Fruit fly (Drosophila melanogaster) whole organism, prepupa: ENCODE results near the gene Ythdc1.

ENCODE experiments used
- CG10669 ChIP-seq: fragments of 200-800 bp; sonication (Bioruptor generic); optimal IDR thresholded peaks from 3 replicates; lab custom pipeline; 2018; ENCODE audit warnings: missing biosample characterization, mild to moderate bottlenecking, missing genetic modification characterization, moderate library complexity
- CG11294 ChIP-seq: fragments of 200-800 bp; sonication (Bioruptor generic); IDR thresholded peaks from 2 replicates; pipeline ENCODE4 v1.3.6; 2022; ENCODE audit warnings: missing biosample characterization, missing genetic modification characterization
- CG11762 ChIP-seq: fragments of 200-800 bp; sonication (Bioruptor generic); optimal IDR thresholded peaks from 3 replicates; lab custom pipeline; 2016; ENCODE audit warnings: missing biosample characterization, missing genetic modification characterization; ENCODE audit not compliant: insufficient read depth
- CG11902 ChIP-seq: fragments of 200-800 bp; sonication (Bioruptor generic); optimal IDR thresholded peaks from 3 replicates; lab custom pipeline; 2016; ENCODE audit warnings: missing biosample characterization, missing genetic modification characterization
- CG1621 ChIP-seq: fragments of 200-800 bp; sonication (Bioruptor generic); optimal IDR thresholded peaks from 3 replicates; lab custom pipeline; 2018; ENCODE audit warnings: missing biosample characterization, mild to moderate bottlenecking, missing genetic modification characterization
- CG16779 ChIP-seq: fragments of 200-800 bp; sonication (Bioruptor generic); optimal IDR thresholded peaks from 3 replicates; lab custom pipeline; 2017; ENCODE audit warnings: missing biosample characterization, mild to moderate bottlenecking, missing genetic modification characterization
- CG31627 ChIP-seq: fragments of 200-800 bp; sonication (Bioruptor generic); optimal IDR thresholded peaks from 3 replicates; lab custom pipeline; 2016; ENCODE audit warnings: missing biosample characterization, missing genetic modification characterization
- CG32006 ChIP-seq: fragments of 200-800 bp; sonication (Bioruptor generic); optimal IDR thresholded peaks from 3 replicates; lab custom pipeline; 2017; ENCODE audit warnings: missing biosample characterization, mild to moderate bottlenecking, missing genetic modification characterization
- CG34406 ChIP-seq: fragments of 200-800 bp; sonication (Bioruptor generic); optimal IDR thresholded peaks from 3 replicates; lab custom pipeline; 2016; ENCODE audit warnings: missing biosample characterization, missing genetic modification characterization
- CG3919 ChIP-seq: fragments of 200-800 bp; sonication (Bioruptor generic); optimal IDR thresholded peaks from 3 replicates; lab custom pipeline; 2016; ENCODE audit warnings: missing biosample characterization, missing genetic modification characterization
- CG4318 ChIP-seq: fragments of 200-800 bp; sonication (Bioruptor generic); optimal IDR thresholded peaks from 3 replicates; lab custom pipeline; 2017; ENCODE audit warnings: missing biosample characterization, mild to moderate bottlenecking, missing genetic modification characterization
- CG6276 ChIP-seq: fragments of 200-800 bp; sonication (Bioruptor generic); optimal IDR thresholded peaks from 2 replicates; lab custom pipeline; 2017; ENCODE audit warnings: missing biosample characterization, mild to moderate bottlenecking, missing genetic modification characterization
- CG6792 ChIP-seq: fragments of 200-800 bp; sonication (Bioruptor generic); optimal IDR thresholded peaks from 3 replicates; lab custom pipeline; 2016; ENCODE audit warnings: missing biosample characterization, missing genetic modification characterization
- CG6854 ChIP-seq: fragments of 200-800 bp; sonication (Bioruptor generic); optimal IDR thresholded peaks from 2 replicates; lab custom pipeline; 2017; ENCODE audit warnings: missing biosample characterization, mild to moderate bottlenecking, missing genetic modification characterization
- CG7368 ChIP-seq: fragments of 200-800 bp; sonication (Bioruptor generic); optimal IDR thresholded peaks from 3 replicates; lab custom pipeline; 2016; ENCODE audit warnings: missing biosample characterization, missing genetic modification characterization
- CG8319 ChIP-seq: fragments of 200-800 bp; sonication (Bioruptor generic); optimal IDR thresholded peaks from 3 replicates; lab custom pipeline; 2016; ENCODE audit warnings: missing biosample characterization, missing genetic modification characterization
- CG9139 ChIP-seq: fragments of 200-800 bp; sonication (Bioruptor generic); optimal IDR thresholded peaks from 3 replicates; lab custom pipeline; 2017; ENCODE audit warnings: missing biosample characterization, mild to moderate bottlenecking, missing genetic modification characterization
- Eip75B ChIP-seq: fragments of 200-800 bp; sonication (Bioruptor generic); optimal IDR thresholded peaks from 3 replicates; lab custom pipeline; 2016; ENCODE audit warnings: missing biosample characterization, missing genetic modification characterization
- Eip78C ChIP-seq: fragments of 200-800 bp; sonication (Bioruptor generic); peaks from one replicate; lab custom pipeline; 2016; ENCODE audit warnings: missing biosample characterization, missing genetic modification characterization
- Eip93F ChIP-seq: fragments of 200-800 bp; sonication (Bioruptor generic); optimal IDR thresholded peaks from 2 replicates; lab custom pipeline; 2016; ENCODE audit warnings: missing biosample characterization, mild to moderate bottlenecking, missing genetic modification characterization
- Ets21C ChIP-seq: fragments of 200-800 bp; sonication (Bioruptor generic); optimal IDR thresholded peaks from 3 replicates; lab custom pipeline; 2016; ENCODE audit warnings: missing biosample characterization, missing genetic modification characterization
- Ets96B ChIP-seq: fragments of 200-800 bp; optimal IDR thresholded peaks from 2 replicates; lab custom pipeline; 2019; ENCODE audit warnings: missing biosample characterization, mild to moderate bottlenecking, missing genetic modification characterization, moderate library complexity
- Hr38 ChIP-seq: sonication (Bioruptor generic); optimal IDR thresholded peaks from 2 replicates; lab custom pipeline; 2016; ENCODE audit warnings: missing biosample characterization, missing genetic modification characterization
- Hr39 ChIP-seq: fragments of 200-800 bp; sonication (Bioruptor generic); optimal IDR thresholded peaks from 2 replicates; lab custom pipeline; 2016; ENCODE audit warnings: missing biosample characterization, missing genetic modification characterization
- Hr4 ChIP-seq: fragments of 200-800 bp; sonication (Bioruptor generic); optimal IDR thresholded peaks from 3 replicates; lab custom pipeline; 2016; ENCODE audit warnings: missing biosample characterization, missing genetic modification characterization
- Lpt ChIP-seq: fragments of 200-800 bp; sonication (Bioruptor generic); optimal IDR thresholded peaks from 3 replicates; lab custom pipeline; 2016; ENCODE audit warnings: missing biosample characterization, missing genetic modification characterization
- Met ChIP-seq: fragments of 200-800 bp; sonication (Bioruptor generic); optimal IDR thresholded peaks from 3 replicates; lab custom pipeline; 2016; ENCODE audit warnings: missing biosample characterization, missing genetic modification characterization
- Sox102F ChIP-seq: fragments of 200-800 bp; sonication (Bioruptor generic); optimal IDR thresholded peaks from 2 replicates; lab custom pipeline; 2016; ENCODE audit warnings: missing biosample characterization, mild to moderate bottlenecking, missing genetic modification characterization
- Sox14 ChIP-seq: fragments of 200-800 bp; sonication (Bioruptor generic); optimal IDR thresholded peaks from 3 replicates; lab custom pipeline; 2016; ENCODE audit warnings: missing biosample characterization, missing genetic modification characterization
- Sox15 ChIP-seq: fragments of 200-800 bp; sonication (Bioruptor generic); optimal IDR thresholded peaks from 3 replicates; lab custom pipeline; 2016; ENCODE audit warnings: missing biosample characterization, missing genetic modification characterization
- achi ChIP-seq: fragments of 200-800 bp; sonication (Bioruptor generic); optimal IDR thresholded peaks from 3 replicates; lab custom pipeline; 2016; ENCODE audit warnings: missing biosample characterization, missing genetic modification characterization
- acj6 ChIP-seq: fragments of 200-800 bp; sonication (Bioruptor generic); optimal IDR thresholded peaks from 3 replicates; lab custom pipeline; 2016; ENCODE audit warnings: missing biosample characterization, missing genetic modification characterization
- dac ChIP-seq: fragments of 200-800 bp; sonication (Bioruptor generic); optimal IDR thresholded peaks from 2 replicates; lab custom pipeline; 2017; ENCODE audit warnings: missing biosample characterization, mild to moderate bottlenecking, missing genetic modification characterization
- dsx ChIP-seq: fragments of 200-800 bp; optimal IDR thresholded peaks from 3 replicates; lab custom pipeline; 2019; ENCODE audit warnings: missing biosample characterization, mild to moderate bottlenecking, missing genetic modification characterization, moderate library complexity; ENCODE audit not compliant: poor library complexity, severe bottlenecking
- eg ChIP-seq: fragments of 200-800 bp; sonication (Bioruptor generic); IDR thresholded peaks from 3 replicates; pipeline ENCODE4 v1.3.6; 2022; ENCODE audit warnings: missing biosample characterization, missing genetic modification characterization
- esn ChIP-seq: fragments of 200-800 bp; sonication (Bioruptor generic); optimal IDR thresholded peaks from 2 replicates; lab custom pipeline; 2016; ENCODE audit warnings: missing biosample characterization, mild to moderate bottlenecking, missing genetic modification characterization, moderate library complexity
- fd59A ChIP-seq: fragments of 200-800 bp; sonication (Bioruptor generic); optimal IDR thresholded peaks from 2 replicates; lab custom pipeline; 2017; ENCODE audit warnings: missing biosample characterization, mild to moderate bottlenecking, missing genetic modification characterization, missing genetic modification reagents
- fd85E ChIP-seq: fragments of 200-800 bp; sonication (Bioruptor generic); optimal IDR thresholded peaks from 3 replicates; lab custom pipeline; 2016; ENCODE audit warnings: missing biosample characterization, missing genetic modification characterization
- fkh ChIP-seq: fragments of 200-800 bp; sonication (Bioruptor generic); optimal IDR thresholded peaks from 3 replicates; lab custom pipeline; 2017; ENCODE audit warnings: missing biosample characterization, mild to moderate bottlenecking, missing genetic modification characterization, moderate library complexity
- lz ChIP-seq: fragments of 200-800 bp; sonication (Bioruptor generic); optimal IDR thresholded peaks from 3 replicates; lab custom pipeline; 2016; ENCODE audit warnings: missing biosample characterization, missing genetic modification characterization
- net ChIP-seq: fragments of 200-800 bp; sonication (Bioruptor generic); optimal IDR thresholded peaks from 3 replicates; lab custom pipeline; 2016; ENCODE audit warnings: missing biosample characterization, missing genetic modification characterization
- salr ChIP-seq, 2 experiments: fragments of 200-800 bp; sonication (Bioruptor generic); optimal IDR thresholded peaks; 3 replicates each; lab custom pipeline; 2016 to 2018; ENCODE audit warnings: missing biosample characterization in 2 of 2, missing genetic modification characterization in 2 of 2, mild to moderate bottlenecking in 1 of 2
- spab ChIP-seq: fragments of 200-800 bp; sonication (Bioruptor generic); optimal IDR thresholded peaks from 2 replicates; lab custom pipeline; 2017; ENCODE audit warnings: missing biosample characterization, mild to moderate bottlenecking, missing genetic modification characterization, missing genetic modification reagents
- svp ChIP-seq: fragments of 200-800 bp; sonication (Bioruptor generic); peaks from one replicate; lab custom pipeline; 2016; ENCODE audit warnings: missing biosample characterization, missing genetic modification characterization
- topi ChIP-seq: fragments of 200-800 bp; sonication (Bioruptor generic); optimal IDR thresholded peaks from 3 replicates; lab custom pipeline; 2016; ENCODE audit warnings: missing biosample characterization, missing genetic modification characterization
- vri ChIP-seq: fragments of 200-800 bp; sonication (Bioruptor generic); optimal IDR thresholded peaks from 3 replicates; lab custom pipeline; 2016; ENCODE audit warnings: missing biosample characterization, mild to moderate bottlenecking, missing genetic modification characterization

Ythdc1 gene

DNA sequence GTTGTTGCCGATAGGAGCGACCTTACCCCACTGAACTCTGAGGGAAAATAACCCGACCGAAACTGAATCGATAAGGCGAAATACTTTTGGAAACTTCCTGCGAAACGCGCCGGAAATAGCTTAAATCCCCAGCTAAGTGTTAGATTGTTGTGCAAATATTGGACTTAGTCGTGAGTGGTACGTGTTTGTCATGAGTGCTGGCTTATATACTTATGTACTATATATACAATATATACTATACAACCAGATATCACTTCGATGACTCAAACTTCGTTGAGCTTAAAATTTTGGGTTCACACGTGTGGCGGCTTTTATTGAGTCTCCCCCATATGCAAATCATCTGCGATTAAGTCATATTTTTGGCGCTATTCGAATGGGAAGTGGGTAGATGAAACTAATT lies 27.7 kb downstream of the Ythdc1 start:
- TF ChIP-seq esn, result no peak
- peak; percentile 24 for TF ChIP-seq fkh (GFP tag; lab: Kevin White, UChicago)
- no peak for TF ChIP-seq CG31627

- TF ChIP-seq CG16779, result no peak
- peak; percentile 7 for TF ChIP-seq CG6854 (GFP tag; lab: Kevin White, UChicago)
- TF ChIP-seq fkh (GFP tag; lab: Kevin White, UChicago), result peak; percentile 52
- TF ChIP-seq salr (GFP tag; optimal IDR thresholded peaks at IDR 0.05; lab: Kevin White, UChicago), result no peak
- no peak for TF ChIP-seq Sox14 (GFP tag; lab: Kevin White, UChicago)
- TF ChIP-seq esn, result no peak
- no peak for TF ChIP-seq Hr39 (GFP tag; lab: Kevin White, UChicago)
- TF ChIP-seq CG34406, result no peak
- TF ChIP-seq vri (GFP tag; lab: Kevin White, UChicago), result peak; percentile 45
- no peak for TF ChIP-seq dac (GFP tag; lab: Kevin White, UChicago)
- no peak for TF ChIP-seq Hr4 (GFP tag; lab: Kevin White, UChicago)
- TF ChIP-seq CG1621 (tag; lab: Kevin White, UChicago), result no peak
- no peak for TF ChIP-seq Ets21C (GFP tag; lab: Kevin White, UChicago)
- peak; percentile 47 for TF ChIP-seq svp (GFP tag; lab: Kevin White, UChicago)
- TF ChIP-seq net (GFP tag; lab: Kevin White, UChicago), result no peak
- TF ChIP-seq, all 60 proteins: peak for 4
Observed at dm6 chr3L:3344528-3344927, 29.4 kb downstream of the Ythdc1 start.

DNA sequence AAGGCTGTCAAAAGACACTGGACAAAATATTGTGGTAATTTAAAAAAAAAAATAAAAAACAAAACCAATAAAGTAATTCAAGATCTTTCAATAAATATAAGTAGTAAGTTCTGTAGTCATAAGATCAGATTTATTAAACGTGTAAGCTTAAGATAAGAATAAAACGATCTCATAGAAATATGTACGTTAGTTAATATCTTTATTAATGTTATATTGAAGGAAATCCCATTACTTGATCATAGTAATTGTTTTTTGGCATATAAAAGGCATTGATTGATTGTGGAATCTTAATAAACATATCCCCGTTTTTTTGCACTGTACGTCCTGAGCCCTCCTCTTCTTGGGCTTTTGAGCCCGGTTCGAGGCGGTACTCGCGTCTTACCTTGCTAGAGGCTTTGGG lies 30.7 kb downstream of the Ythdc1 start:
- peak; percentile 7 for TF ChIP-seq CG4318 (GFP tag; lab: Kevin White, UChicago)
- no peak for TF ChIP-seq CG11294 (GFP tag; lab: Robert Waterston, UW)
- peak; percentile 41 for TF ChIP-seq Hr4 (GFP tag; lab: Kevin White, UChicago)
- TF ChIP-seq CG6792 (GFP tag; lab: Kevin White, UChicago), result peak; percentile 83
- TF ChIP-seq CG6276 (GFP tag; lab: Kevin White, UChicago), result peak; percentile 7
- no peak for TF ChIP-seq eg
- peak; percentile 54 for TF ChIP-seq CG11902
- TF ChIP-seq Ets21C (GFP tag; lab: Kevin White, UChicago), result peak; percentile 62
- TF ChIP-seq CG6854 (GFP tag; lab: Kevin White, UChicago), result peak; percentile 33
- peak; percentile 82 for TF ChIP-seq lz (GFP tag; lab: Kevin White, UChicago)
- peak; percentile 80 for TF ChIP-seq achi (GFP tag; lab: Kevin White, UChicago)
- no peak for TF ChIP-seq dac (GFP tag; lab: Kevin White, UChicago)
- peak; percentile 66 for TF ChIP-seq Sox14 (GFP tag; lab: Kevin White, UChicago)
- no peak for TF ChIP-seq spab (GFP tag; lab: Kevin White, UChicago)
- TF ChIP-seq salr (GFP tag; optimal IDR thresholded peaks at IDR 0.05; lab: Kevin White, UChicago), result peak in 1 of 2 experiments; percentile 58
- TF ChIP-seq CG8319, result peak; percentile 55
- no peak for TF ChIP-seq fd59A (GFP tag; lab: Kevin White, UChicago)
- TF ChIP-seq svp (GFP tag; lab: Kevin White, UChicago), result peak; percentile 93
- TF ChIP-seq CG11762, result peak; percentile 54
- no peak for TF ChIP-seq fd85E
- TF ChIP-seq CG10669, result peak; percentile 8
- no peak for TF ChIP-seq CG9139
- TF ChIP-seq acj6 (GFP tag; lab: Kevin White, UChicago), result peak; percentile 82
- peak; percentile 49 for TF ChIP-seq Sox15 (GFP tag; lab: Kevin White, UChicago)
- peak; percentile 69 for TF ChIP-seq Eip75B
- TF ChIP-seq CG7368 (GFP tag; lab: Kevin White, UChicago), result peak; percentile 39
- TF ChIP-seq Hr39 (GFP tag; lab: Kevin White, UChicago), result peak; percentile 75
- peak; percentile 51 for TF ChIP-seq Eip93F (GFP tag; lab: Kevin White, UChicago)
- TF ChIP-seq CG1621 (tag; lab: Kevin White, UChicago), result no peak
- peak; percentile 6 for TF ChIP-seq Ets96B (tag; lab: Kevin White, UChicago)
- TF ChIP-seq Hr38 (GFP tag; lab: Kevin White, UChicago), result no peak
- peak; percentile 17 for TF ChIP-seq dsx (GFP tag; lab: Kevin White, UChicago)
- TF ChIP-seq topi (GFP tag; lab: Kevin White, UChicago), result peak; percentile 86
- peak; percentile 55 for TF ChIP-seq vri (GFP tag; lab: Kevin White, UChicago)
- TF ChIP-seq Met (GFP tag; lab: Kevin White, UChicago), result peak; percentile 90
- peak; percentile 91 for TF ChIP-seq Eip78C (GFP tag; lab: Kevin White, UChicago)
- TF ChIP-seq Lpt (GFP tag; lab: Kevin White, UChicago), result no peak
- peak; percentile 70 for TF ChIP-seq Sox102F
- peak; percentile 70 for TF ChIP-seq CG3919 (GFP tag; lab: Kevin White, UChicago)
- peak; percentile 55 for TF ChIP-seq CG32006 (GFP tag; lab: Kevin White, UChicago)
- TF ChIP-seq CG31627, result peak; percentile 81
